Worm (Caenorhabditis elegans): ENCODE measurements around the gene C24B5.4.

Gene C24B5.4

ce11 chrV:9160224-9160886, 36.8 kb downstream of the C24B5.4 start, which contains the start of gene col-144:
TSS of gene col-144 (minus strand) at chrV:9160642.
- TF ChIP-seq F22D6.2 (tag; optimal IDR thresholded peaks at IDR 0.05) (no peak), mcd-1 (GFP tag; IDR thresholded peaks at IDR 0.05) (no peak), bed-1 (GFP tag; IDR thresholded peaks at IDR 0.05) (no peak), snpc-1.3 (tag; optimal IDR thresholded peaks at IDR 0.05; ENCODE audit: insufficient read depth) (no peak), rcor-1 (GFP tag; IDR thresholded peaks at IDR 0.05) (no peak), C06A6.2 (GFP tag; conservative IDR thresholded peaks at IDR 0.05) (no peak)

ce11 chrV:9157597-9157996, 39.5 kb downstream of the C24B5.4 start:
- no peak for TF ChIP-seq athp-1 (tag; optimal IDR thresholded peaks at IDR 0.05)
- TF ChIP-seq ceh-100 (GFP tag; IDR thresholded peaks at IDR 0.05): no peak
- TF ChIP-seq nhr-90 (tag; optimal IDR thresholded peaks at IDR 0.05): no peak
- TF ChIP-seq lin-40 (tag; optimal IDR thresholded peaks at IDR 0.05): no peak

ce11 chrV:9156679-9157078, 40.4 kb downstream of the C24B5.4 start, which contains the start of gene B0222.15:
TSS of gene B0222.15 (minus strand) at chrV:9156779.
- TF ChIP-seq sdz-38 (tag; optimal IDR thresholded peaks at IDR 0.05) (no peak), snpc-1.1 (tag; optimal IDR thresholded peaks at IDR 0.05; ENCODE audit: insufficient read depth) (no peak), B0035.1 (tag; optimal IDR thresholded peaks at IDR 0.05) (no peak)

DNA sequence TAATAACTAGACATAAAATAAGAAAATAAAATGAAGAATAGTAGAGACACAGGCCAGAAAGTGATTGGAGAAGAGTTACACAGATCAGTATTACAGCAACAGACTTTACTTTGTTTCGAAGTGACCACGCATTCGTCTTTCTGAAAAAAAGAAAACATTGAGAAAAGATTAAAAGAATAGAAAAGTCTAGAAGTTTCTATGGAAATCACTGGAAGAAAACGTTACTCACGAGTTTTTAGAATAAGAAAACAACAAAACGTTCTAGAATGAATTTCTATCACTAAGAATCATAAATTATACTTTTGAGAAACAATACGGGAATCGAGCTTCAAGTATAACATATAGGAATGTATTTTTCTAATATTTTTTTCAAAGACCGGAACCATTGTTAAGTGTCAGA, 41.5 kb downstream of the C24B5.4 start:
- TF ChIP-seq ztf-26 (tag; optimal IDR thresholded peaks at IDR 0.05) (peak; percentile 5), bed-1 (GFP tag; IDR thresholded peaks at IDR 0.05) (no peak)

DNA sequence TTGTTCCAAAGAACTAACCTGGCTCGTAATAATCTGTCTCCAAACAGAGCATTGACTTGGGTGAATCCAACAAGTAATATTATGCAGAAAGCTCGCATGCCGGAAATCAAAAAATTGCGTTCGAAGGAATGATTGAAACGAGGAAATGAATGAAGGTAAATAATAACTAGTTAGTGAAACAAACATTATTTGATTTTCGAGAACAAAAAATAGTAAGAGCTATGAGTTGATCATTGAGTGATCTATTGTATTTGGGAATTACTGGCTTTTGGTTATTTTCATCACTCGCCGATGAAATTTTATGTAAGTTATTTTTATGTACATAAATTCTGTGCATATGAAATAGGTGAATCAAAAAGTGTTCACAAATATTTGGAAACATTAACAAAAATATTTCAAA, 42.4 kb downstream of the C24B5.4 start, which contains the start of gene B0222.5:
B0222.5 (minus strand) TSS at position 101 of the 400 bp plus-strand sequence.
- TF ChIP-seq ceh-91 (GFP tag; IDR thresholded peaks at IDR 0.05) (no peak), T07F8.4 (tag; optimal IDR thresholded peaks at IDR 0.05) (no peak), nfya-1 (tag; optimal IDR thresholded peaks at IDR 0.05; ENCODE audit: borderline replicate concordance, insufficient read depth) (no peak), lsl-1 (GFP tag; optimal IDR thresholded peaks at IDR 0.05) (no peak), madf-3 (GFP tag; IDR thresholded peaks at IDR 0.05) (no peak), Y53F4B.3 (GFP tag; IDR thresholded peaks at IDR 0.05) (no peak), die-1 (tag; optimal IDR thresholded peaks at IDR 0.05) (no peak), F23B12.7 (tag; optimal IDR thresholded peaks at IDR 0.05; ENCODE audit: insufficient read depth) (no peak), F55B11.4 (tag; optimal IDR thresholded peaks at IDR 0.05; ENCODE audit: borderline replicate concordance, insufficient read depth) (no peak), madf-8 (GFP tag; conservative IDR thresholded peaks at IDR 0.05) (no peak), ztf-22 (GFP tag; optimal IDR thresholded peaks at IDR 0.05) (no peak), snpc-3.4 (tag; optimal IDR thresholded peaks at IDR 0.05) (no peak), madf-10 (tag; optimal IDR thresholded peaks at IDR 0.05) (no peak), D2030.7 (GFP tag; IDR thresholded peaks at IDR 0.05) (no peak), lsy-27 (tag; optimal IDR thresholded peaks at IDR 0.05; ENCODE audit: borderline replicate concordance, insufficient read depth) (no peak), F22D6.2 (tag; optimal IDR thresholded peaks at IDR 0.05) (no peak)

Measured in whole organism, young adult.